Fruit fly (Drosophila melanogaster) whole organism, embryonic: ENCODE data around the gene Ser.

Source experiments
- Antp ChIP-seq: fragments of 200-800 bp; sonication (Bioruptor generic); optimal IDR thresholded peaks from 3 replicates; lab custom pipeline; 2016; ENCODE audit warnings: missing biosample characterization, missing genetic modification characterization
- Asciz ChIP-seq: fragments of 200-800 bp; sonication (Bioruptor generic); optimal IDR thresholded peaks from 2 replicates; lab custom pipeline; 2017; ENCODE audit warnings: missing biosample characterization, mild to moderate bottlenecking, missing genetic modification characterization, missing genetic modification reagents
- Awh ChIP-seq: fragments of 200-800 bp; sonication (Bioruptor generic); IDR thresholded peaks from 2 replicates; pipeline ENCODE4, ENCODE4 v1.3.6; 2022; ENCODE audit warnings: missing biosample characterization, missing genetic modification characterization
- B-H1 ChIP-seq: fragments of 200-800 bp; sonication (Bioruptor generic); IDR thresholded peaks from 3 replicates; pipeline ENCODE4 v1.3.6; 2022; ENCODE audit warnings: missing biosample characterization, missing genetic modification characterization
- Blimp-1 ChIP-seq: fragments of 200-800 bp; sonication (Bioruptor generic); optimal IDR thresholded peaks from 3 replicates; lab custom pipeline; 2018; ENCODE audit warnings: missing biosample characterization, missing genetic modification characterization, mild to moderate bottlenecking, moderate library complexity, missing genetic modification reagents
- CG10543 ChIP-seq: fragments of 200-800 bp; sonication (Bioruptor generic); optimal IDR thresholded peaks from 3 replicates; lab custom pipeline; 2017; ENCODE audit warnings: missing biosample characterization, mild to moderate bottlenecking, missing genetic modification characterization, moderate library complexity
- CG12769 ChIP-seq: fragments of 200-800 bp; sonication (Bioruptor generic); optimal IDR thresholded peaks from 2 replicates; lab custom pipeline; 2019; ENCODE audit warnings: missing biosample characterization, mild to moderate bottlenecking, missing genetic modification characterization, moderate library complexity
- CG13123 ChIP-seq: fragments of 200-800 bp; sonication (Bioruptor generic); optimal IDR thresholded peaks from 2 replicates; lab custom pipeline; 2016; ENCODE audit warnings: missing biosample characterization, missing genetic modification characterization
- CG13775 ChIP-seq: fragments of 200-800 bp; sonication (Bioruptor generic); optimal IDR thresholded peaks from 3 replicates; lab custom pipeline; 2017; ENCODE audit warnings: missing biosample characterization, mild to moderate bottlenecking, missing genetic modification characterization
- CG14050 ChIP-seq: fragments of 200-800 bp; sonication (Bioruptor generic); IDR thresholded peaks from 3 replicates; pipeline ENCODE4 v1.3.6; 2022; ENCODE audit warnings: missing biosample characterization, missing genetic modification characterization
- CG1832 ChIP-seq: fragments of 200-800 bp; sonication (Bioruptor generic); optimal IDR thresholded peaks from 2 replicates; lab custom pipeline; 2017; ENCODE audit warnings: missing biosample characterization, mild to moderate bottlenecking, missing genetic modification characterization, inconsistent platforms
- CG2129 ChIP-seq: fragments of 200-800 bp; sonication (Bioruptor generic); IDR thresholded peaks from 2 replicates; pipeline ENCODE4 v1.3.6; 2022; ENCODE audit warnings: missing biosample characterization, missing genetic modification characterization; ENCODE audit not compliant: partially characterized antibody
- CG4617 ChIP-seq: fragments of 200-800 bp; sonication (Bioruptor generic); optimal IDR thresholded peaks from 3 replicates; lab custom pipeline; 2016; ENCODE audit warnings: missing biosample characterization, missing genetic modification characterization, borderline replicate concordance
- CG6689 ChIP-seq: fragments of 200-800 bp; sonication (Bioruptor generic); IDR thresholded peaks from 2 replicates; pipeline ENCODE4 v1.3.6; 2022; ENCODE audit warnings: missing biosample characterization, missing genetic modification characterization
- CG6791 ChIP-seq: fragments of 200-800 bp; sonication (Bioruptor generic); IDR thresholded peaks from 3 replicates; pipeline ENCODE4 v1.3.6; 2022; ENCODE audit warnings: missing biosample characterization, missing genetic modification characterization; ENCODE audit not compliant: partially characterized antibody
- CG6813 ChIP-seq: fragments of 200-800 bp; sonication (Bioruptor generic); optimal IDR thresholded peaks from 2 replicates; lab custom pipeline; 2017; ENCODE audit warnings: missing biosample characterization, missing genetic modification characterization, mild to moderate bottlenecking, moderate library complexity, missing genetic modification reagents
- CG7928 ChIP-seq: fragments of 200-800 bp; sonication (Bioruptor generic); optimal IDR thresholded peaks from 2 replicates; lab custom pipeline; 2017; ENCODE audit warnings: missing biosample characterization, mild to moderate bottlenecking, missing genetic modification characterization
- CG8478 ChIP-seq: fragments of >200 bp; optimal IDR thresholded peaks from 2 replicates; lab custom pipeline; 2018
- Deaf1 ChIP-seq: fragments of 200-800 bp; optimal IDR thresholded peaks from 3 replicates; lab custom pipeline; 2019; ENCODE audit warnings: missing biosample characterization, mild to moderate bottlenecking, missing genetic modification characterization, moderate library complexity
- Dp ChIP-seq: fragments of 200-800 bp; sonication (Bioruptor generic); optimal IDR thresholded peaks from 2 replicates; lab custom pipeline; 2018; ENCODE audit warnings: missing biosample characterization, mild to moderate bottlenecking, missing genetic modification characterization, moderate library complexity
- Fer2 ChIP-seq: fragments of 200-800 bp; sonication (Bioruptor generic); optimal IDR thresholded peaks from 2 replicates; lab custom pipeline; 2018; ENCODE audit warnings: missing biosample characterization, mild to moderate bottlenecking, missing genetic modification characterization, moderate library complexity
- HLH4C ChIP-seq: fragments of 200-800 bp; sonication (Bioruptor generic); IDR thresholded peaks from 3 replicates; pipeline ENCODE4 v1.3.6; 2022; ENCODE audit warnings: missing biosample characterization, missing genetic modification characterization; ENCODE audit not compliant: partially characterized antibody
- Hr3 ChIP-seq: fragments of 200-800 bp; sonication (Bioruptor generic); optimal IDR thresholded peaks from 3 replicates; lab custom pipeline; 2016; ENCODE audit warnings: missing biosample characterization, missing genetic modification characterization
- Hsf ChIP-seq: fragments of 200-800 bp; sonication (Bioruptor generic); optimal IDR thresholded peaks from 3 replicates; lab custom pipeline; 2016; ENCODE audit warnings: missing biosample characterization, missing genetic modification characterization
- Lim3 ChIP-seq: fragments of 200-800 bp; sonication (Bioruptor generic); IDR thresholded peaks from 2 replicates; pipeline ENCODE4 v1.3.6; 2022; ENCODE audit warnings: missing biosample characterization, missing genetic modification characterization
- Med ChIP-seq: fragments of 200-800 bp; sonication (Bioruptor generic); peaks from one replicate; lab custom pipeline; 2016; ENCODE audit warnings: missing biosample characterization, missing genetic modification characterization, mild to moderate bottlenecking, inconsistent platforms, moderate library complexity
- NC2β ChIP-seq: fragments of 200-800 bp; sonication (Bioruptor generic); optimal IDR thresholded peaks from 2 replicates; lab custom pipeline; 2016; ENCODE audit warnings: missing biosample characterization, missing genetic modification characterization
- Nf-YA ChIP-seq: fragments of 200-800 bp; sonication (Bioruptor generic); IDR thresholded peaks from 2 replicates; pipeline ENCODE4 v1.3.6; 2022; ENCODE audit warnings: missing biosample characterization, missing genetic modification characterization
- Rfx ChIP-seq: fragments of 200-800 bp; sonication (Bioruptor generic); IDR thresholded peaks from 2 replicates; pipeline ENCODE4 v1.3.6; 2022; ENCODE audit warnings: missing biosample characterization, missing genetic modification characterization
- Sin3A ChIP-seq: fragments of >200 bp; optimal IDR thresholded peaks from 2 replicates; lab custom pipeline; 2018
- aop ChIP-seq: fragments of 200-800 bp; sonication (Bioruptor generic); IDR thresholded peaks from 2 replicates; pipeline ENCODE4 v1.3.6; 2022; ENCODE audit warnings: missing biosample characterization, missing genetic modification characterization
- bigmax ChIP-seq: fragments of 200-800 bp; sonication (Bioruptor generic); optimal IDR thresholded peaks from 2 replicates; lab custom pipeline; 2018; ENCODE audit warnings: missing biosample characterization, mild to moderate bottlenecking, missing genetic modification characterization
- chif ChIP-seq, 2 experiments: fragments of 200-800 bp; sonication (Bioruptor generic); optimal IDR thresholded peaks; 3 replicates each; lab custom pipeline; 2016; ENCODE audit warnings: missing biosample characterization in 2 of 2, missing genetic modification characterization in 2 of 2
- chn ChIP-seq: fragments of 200-800 bp; sonication (Bioruptor generic); optimal IDR thresholded peaks from 2 replicates; lab custom pipeline; 2016; ENCODE audit warnings: missing biosample characterization, missing genetic modification characterization
- dan ChIP-seq: fragments of 200-800 bp; sonication (Bioruptor generic); IDR thresholded peaks from 2 replicates; pipeline ENCODE4 v1.3.6; 2022; ENCODE audit warnings: missing biosample characterization, missing genetic modification characterization
- eyg ChIP-seq: fragments of 200-800 bp; sonication (Bioruptor generic); optimal IDR thresholded peaks from 3 replicates; lab custom pipeline; 2016; ENCODE audit warnings: missing biosample characterization, missing genetic modification characterization
- gcm ChIP-seq: fragments of 200-800 bp; sonication (Bioruptor generic); optimal IDR thresholded peaks from 2 replicates; lab custom pipeline; 2019; ENCODE audit warnings: missing biosample characterization, mild to moderate bottlenecking, missing genetic modification characterization, moderate library complexity
- gem ChIP-seq: fragments of 200-800 bp; sonication (Bioruptor generic); optimal IDR thresholded peaks from 2 replicates; lab custom pipeline; 2019; ENCODE audit warnings: missing biosample characterization, mild to moderate bottlenecking, missing genetic modification characterization, moderate library complexity
- hbn ChIP-seq: fragments of 200-800 bp; sonication (Bioruptor generic); IDR thresholded peaks from 2 replicates; pipeline ENCODE4 v1.3.6; 2022; ENCODE audit warnings: missing biosample characterization, missing genetic modification characterization; ENCODE audit not compliant: partially characterized antibody
- kah ChIP-seq: fragments of 200-800 bp; sonication (Bioruptor generic); optimal IDR thresholded peaks from 2 replicates; lab custom pipeline; 2018; ENCODE audit warnings: missing biosample characterization, mild to moderate bottlenecking, missing genetic modification characterization
- klu ChIP-seq: fragments of 200-800 bp; sonication (Bioruptor generic); IDR thresholded peaks from 2 replicates; pipeline ENCODE4 v1.3.6; 2022; ENCODE audit warnings: missing biosample characterization, missing genetic modification characterization
- lola ChIP-seq, 3 experiments: fragments of >200 bp in 2 of 3; fragments of 200-800 bp in 1 of 3; sonication (Bioruptor generic) in 1 of 3; optimal IDR thresholded peaks; 2 replicates each; lab custom pipeline; 2017 to 2019; ENCODE audit warnings: missing biosample characterization in 3 of 3, missing genetic modification characterization in 3 of 3, mild to moderate bottlenecking in 1 of 3, moderate library complexity in 1 of 3
- mam ChIP-seq: fragments of 200-800 bp; sonication (Bioruptor generic); optimal IDR thresholded peaks from 3 replicates; lab custom pipeline; 2016; ENCODE audit warnings: missing biosample characterization, missing genetic modification characterization
- mld ChIP-seq: fragments of 200-800 bp; sonication (Bioruptor generic); IDR thresholded peaks from 3 replicates; pipeline ENCODE4 v1.3.6; 2022; ENCODE audit warnings: missing biosample characterization, missing genetic modification characterization; ENCODE audit not compliant: partially characterized antibody
- pita ChIP-seq: fragments of 200-800 bp; sonication (Bioruptor generic); optimal IDR thresholded peaks from 2 replicates; lab custom pipeline; 2017; ENCODE audit warnings: missing biosample characterization, mild to moderate bottlenecking, missing genetic modification characterization
- prd ChIP-seq, 3 experiments: fragments of >200 bp in 2 of 3; fragments of 200-800 bp in 1 of 3; sonication (Bioruptor generic) in 1 of 3; optimal IDR thresholded peaks in 2 of 3; IDR thresholded peaks in 1 of 3; 2 replicates in 2 of 3; 3 replicates in 1 of 3; pipeline versions ENCODE4 v1.3.6 to Lab custom; 2017 to 2022; ENCODE audit warnings: missing biosample characterization in 1 of 3, missing genetic modification characterization in 1 of 3
- sens-2 ChIP-seq: fragments of 200-800 bp; sonication (Bioruptor generic); IDR thresholded peaks from 2 replicates; pipeline ENCODE4 v1.3.6; 2022; ENCODE audit warnings: missing biosample characterization, missing genetic modification characterization
- zf30C ChIP-seq: fragments of 200-800 bp; sonication (Bioruptor generic); optimal IDR thresholded peaks from 3 replicates; lab custom pipeline; 2018; ENCODE audit warnings: missing biosample characterization, mild to moderate bottlenecking, missing genetic modification characterization
- zfh1 ChIP-seq: fragments of 200-800 bp; sonication (Bioruptor generic); IDR thresholded peaks from 3 replicates; pipeline ENCODE4 v1.3.6; 2022; ENCODE audit warnings: missing biosample characterization, missing genetic modification characterization

Ser gene

dm6 chr3R:27152129-27152968, 41.7 kb downstream of the Ser start (continued):
- no peak for TF ChIP-seq CG6813 (GFP tag; lab: Kevin White, UChicago)
- TF ChIP-seq Dp, result no peak
- peak; percentile 56 for TF ChIP-seq zf30C (GFP tag; lab: Kevin White, UChicago)
- TF ChIP-seq CG10543 (GFP tag; lab: Kevin White, UChicago), result no peak
- no peak for TF ChIP-seq aop
- no peak for TF ChIP-seq klu (GFP tag; lab: Robert Waterston, UW)
- TF ChIP-seq Hr3, result peak; percentile 32
- no peak for TF ChIP-seq mld (GFP tag; lab: Robert Waterston, UW)
- peak in 1 of 3 experiments; percentile 11 for TF ChIP-seq lola (GFP tag; optimal IDR thresholded peaks at IDR 0.05; lab: Kevin White, UChicago)
- no peak for TF ChIP-seq Sin3A (lab: Kevin White, UChicago)
- no peak for TF ChIP-seq pita (GFP tag; lab: Kevin White, UChicago)
- no peak for TF ChIP-seq chif (GFP tag; optimal IDR thresholded peaks at IDR 0.05; lab: Kevin White, UChicago)
- no peak for TF ChIP-seq eyg (GFP tag; lab: Kevin White, UChicago)
- no peak for TF ChIP-seq hbn (GFP tag; lab: Robert Waterston, UW)
- no peak for TF ChIP-seq prd (optimal IDR thresholded peaks at IDR 0.05; lab: Kevin White, UChicago)
- TF ChIP-seq prd (GFP tag; IDR thresholded peaks at IDR 0.05; lab: Robert Waterston, UW), result peak; percentile 26; the same call in 1 of the 3 replicates
- TF ChIP-seq bigmax (GFP tag; lab: Kevin White, UChicago), result no peak
- TF ChIP-seq gem (tag; lab: Kevin White, UChicago), result peak; percentile 77
- no peak for TF ChIP-seq CG14050 (GFP tag; lab: Robert Waterston, UW)
- TF ChIP-seq Asciz (GFP tag; lab: Kevin White, UChicago), result peak; percentile 33
- no peak for TF ChIP-seq CG7928 (GFP tag; lab: Kevin White, UChicago)
- TF ChIP-seq Awh (GFP tag; lab: Robert Waterston, UW), result no peak
- TF ChIP-seq CG6791 (GFP tag; lab: Robert Waterston, UW), result no peak
- TF ChIP-seq CG8478 (lab: Kevin White, UChicago), result no peak
- no peak for TF ChIP-seq HLH4C (GFP tag; lab: Robert Waterston, UW)
- TF ChIP-seq Hsf (GFP tag; lab: Kevin White, UChicago), result no peak
- no peak for TF ChIP-seq CG4617 (GFP tag; lab: Kevin White, UChicago)
- peak; percentile 70 for TF ChIP-seq Rfx (GFP tag; lab: Robert Waterston, UW)
- no peak for TF ChIP-seq Deaf1
- TF ChIP-seq CG13775 (GFP tag; lab: Kevin White, UChicago), result peak; percentile 43
- peak; percentile 45 for TF ChIP-seq kah (GFP tag; lab: Kevin White, UChicago)
- TF ChIP-seq Nf-YA, result no peak
- no peak for TF ChIP-seq Lim3 (GFP tag; lab: Robert Waterston, UW)
- TF ChIP-seq Antp (GFP tag; lab: Kevin White, UChicago), result no peak
- TF ChIP-seq CG13123, result no peak
- TF ChIP-seq chn, result no peak
- TF ChIP-seq mam (GFP tag; lab: Kevin White, UChicago), result peak; percentile 20
- peak; percentile 73 for TF ChIP-seq Blimp-1 (GFP tag; lab: Kevin White, UChicago)
- TF ChIP-seq CG12769, result no peak
- TF ChIP-seq B-H1 (GFP tag; lab: Robert Waterston, UW), result no peak
- no peak for TF ChIP-seq CG2129 (GFP tag; lab: Robert Waterston, UW)
- no peak for TF ChIP-seq zfh1
- TF ChIP-seq Med (GFP tag; lab: Kevin White, UChicago), result peak; percentile 91
- no peak for TF ChIP-seq NC2β
- TF ChIP-seq gcm (GFP tag; lab: Kevin White, UChicago), result peak; percentile 5
- peak; percentile 61 for TF ChIP-seq CG1832
- TF ChIP-seq CG6689 (GFP tag; lab: Robert Waterston, UW), result 0 out of 2 replicates have a peak, but pooled peaks have one; percentile 19
- TF ChIP-seq dan (GFP tag; lab: Robert Waterston, UW), result no peak
- no peak for TF ChIP-seq sens-2 (GFP tag; lab: Robert Waterston, UW)
- TF ChIP-seq Fer2 (tag; lab: Kevin White, UChicago), result peak; percentile 26
